Worm (Caenorhabditis elegans) whole organism, L4 larva: ENCODE data around the gene Y54G2A.77.
"Not testable (repeated sequence)": the region's sequence is repeated elsewhere in the genome, so short reads cannot be mapped to it uniquely, and the experiment has no call there.

Source experiments
- D1046.2 ChIP-seq: fragments of 200-800 bp; sonication (Bioruptor generic); IDR thresholded peaks from 2 replicates; pipeline ENCODE4 v1.3.6; 2022; ENCODE audit warnings: missing genetic modification characterization, missing compliant biosample characterization
- F10B5.3 ChIP-seq: sonication (generic microtip); optimal IDR thresholded peaks from 2 replicates; lab custom pipeline; 2016; ENCODE audit warnings: mild to moderate bottlenecking, missing genetic modification characterization, missing compliant biosample characterization
- F26F4.8 ChIP-seq: fragments of 200-800 bp; sonication (Bioruptor generic); conservative IDR thresholded peaks from 2 replicates; pipeline ENCODE4 v1.3.6; 2022; ENCODE audit warnings: missing genetic modification characterization, missing compliant biosample characterization
- T20F7.1 ChIP-seq: fragments of 200-800 bp; sonication (Bioruptor generic); optimal IDR thresholded peaks from 2 replicates; lab custom pipeline; 2018; ENCODE audit warnings: mild to moderate bottlenecking, missing genetic modification characterization, missing compliant biosample characterization
- T26A8.4 ChIP-seq: fragments of 200-800 bp; sonication (Bioruptor generic); IDR thresholded peaks from 2 replicates; pipeline ENCODE4 v1.3.6; 2022; ENCODE audit warnings: missing genetic modification characterization, missing compliant biosample characterization
- Y105C5A.15 ChIP-seq: fragments of 200-800 bp; sonication (Bioruptor generic); IDR thresholded peaks from 2 replicates; pipeline ENCODE4 v1.3.6; 2022; ENCODE audit warnings: missing genetic modification characterization, missing compliant biosample characterization
- ZK546.5 ChIP-seq, 2 experiments: sonication (generic microtip); optimal IDR thresholded peaks; 2 replicates each; lab custom pipeline; 2017; ENCODE audit warnings: missing biosample characterization in 2 of 2, missing genetic modification characterization in 2 of 2
- aha-1 ChIP-seq: fragments of 150-350 bp; peaks from one replicate; lab custom pipeline; 2014; ENCODE audit warnings: missing biosample characterization, missing genetic modification characterization
- ceh-20 ChIP-seq: fragments of 200-800 bp; sonication (Bioruptor generic); IDR thresholded peaks from 2 replicates; pipeline ENCODE4 v1.3.6; 2022; ENCODE audit warnings: missing genetic modification reagents, missing genetic modification characterization, missing compliant biosample characterization
- ceh-28 ChIP-seq: fragments of 150-350 bp; optimal IDR thresholded peaks from 2 replicates; lab custom pipeline; 2014; ENCODE audit warnings: missing biosample characterization, missing genetic modification reagents, missing genetic modification characterization
- ceh-32 ChIP-seq: sonication (generic microtip); optimal IDR thresholded peaks from 2 replicates; lab custom pipeline; 2016; ENCODE audit warnings: mild to moderate bottlenecking, missing genetic modification characterization, missing compliant biosample characterization; ENCODE audit not compliant: poor library complexity
- cey-2 ChIP-seq: sonication (generic microtip); optimal IDR thresholded peaks from 3 replicates; lab custom pipeline; 2017; ENCODE audit warnings: missing genetic modification characterization, mild to moderate bottlenecking, missing compliant biosample characterization, antibody characterized with exemption, borderline replicate concordance; ENCODE audit not compliant: insufficient read depth
- daf-8 ChIP-seq: fragments of 200-800 bp; sonication (Bioruptor generic); IDR thresholded peaks from 2 replicates; pipeline ENCODE4 v1.3.6; 2022; ENCODE audit warnings: missing genetic modification characterization, missing compliant biosample characterization
- dmd-6 ChIP-seq: fragments of 200-800 bp; sonication (Bioruptor generic); IDR thresholded peaks from 2 replicates; pipeline ENCODE4 v1.3.6; 2022; ENCODE audit warnings: missing genetic modification reagents, missing genetic modification characterization, missing compliant biosample characterization
- dmd-8 ChIP-seq: fragments of 200-800 bp; sonication (Bioruptor generic); IDR thresholded peaks from 2 replicates; pipeline ENCODE4 v1.3.6; 2022; ENCODE audit warnings: missing genetic modification characterization, missing compliant biosample characterization
- dpl-1 ChIP-seq: fragments of 150-350 bp; optimal IDR thresholded peaks from 2 replicates; lab custom pipeline; 2014; ENCODE audit warnings: missing biosample characterization, missing genetic modification reagents, missing genetic modification characterization
- dve-1 ChIP-seq: sonication (generic microtip); optimal IDR thresholded peaks from 2 replicates; lab custom pipeline; 2017; ENCODE audit warnings: antibody characterized with exemption, mild to moderate bottlenecking, missing genetic modification characterization, missing compliant biosample characterization; ENCODE audit not compliant: insufficient read depth
- hlh-11 ChIP-seq: fragments of 200-800 bp; sonication (Bioruptor generic); optimal IDR thresholded peaks from 2 replicates; lab custom pipeline; 2018; ENCODE audit warnings: mild to moderate bottlenecking, missing genetic modification characterization, missing compliant biosample characterization
- jun-1 ChIP-seq: fragments of 150-350 bp; optimal IDR thresholded peaks from 2 replicates; lab custom pipeline; 2014; ENCODE audit warnings: missing biosample characterization, missing genetic modification reagents, missing genetic modification characterization
- lim-7 ChIP-seq: fragments of 200-800 bp; sonication (Bioruptor generic); IDR thresholded peaks from 2 replicates; pipeline ENCODE4 v1.3.6; 2022; ENCODE audit warnings: missing genetic modification characterization, missing compliant biosample characterization
- lin-1 ChIP-seq: fragments of 200-800 bp; sonication (Bioruptor generic); IDR thresholded peaks from 2 replicates; pipeline ENCODE4 v1.3.6; 2022; ENCODE audit warnings: missing genetic modification reagents, missing genetic modification characterization, missing compliant biosample characterization
- lin-13 ChIP-seq: fragments of 150-350 bp; optimal IDR thresholded peaks from 2 replicates; lab custom pipeline; 2014; ENCODE audit warnings: missing biosample characterization, missing genetic modification reagents, missing genetic modification characterization
- lin-15B ChIP-seq: fragments of 150-350 bp; sonication (generic microtip); optimal IDR thresholded peaks from 3 replicates; lab custom pipeline; 2014; ENCODE audit warnings: missing biosample characterization, missing genetic modification characterization
- lin-39 ChIP-seq: fragments of 150-350 bp; optimal IDR thresholded peaks from 2 replicates; lab custom pipeline; 2014; ENCODE audit warnings: missing biosample characterization, missing genetic modification reagents, missing genetic modification characterization
- madf-5 ChIP-seq, 2 experiments: fragments of 200-800 bp; sonication (Bioruptor generic); IDR thresholded peaks; 2 replicates each; pipeline ENCODE4 v1.3.6; 2022; ENCODE audit warnings: missing compliant biosample characterization in 2 of 2, missing genetic modification characterization in 2 of 2
- mdt-29 ChIP-seq: fragments of 200-800 bp; sonication (Bioruptor generic); IDR thresholded peaks from 2 replicates; pipeline ENCODE4 v1.3.6; 2022; ENCODE audit warnings: missing genetic modification reagents, missing genetic modification characterization, missing compliant biosample characterization
- mxl-2 ChIP-seq: fragments of 200-800 bp; sonication (Bioruptor generic); conservative IDR thresholded peaks from 2 replicates; pipeline ENCODE4 v1.3.6; 2022; ENCODE audit warnings: missing genetic modification reagents, missing genetic modification characterization, missing compliant biosample characterization
- nhr-102 ChIP-seq: sonication (generic microtip); optimal IDR thresholded peaks from 2 replicates; lab custom pipeline; 2016; ENCODE audit warnings: mild to moderate bottlenecking, missing genetic modification characterization, moderate library complexity, missing compliant biosample characterization
- nhr-111 ChIP-seq: fragments of 200-800 bp; sonication (Bioruptor generic); optimal IDR thresholded peaks from 2 replicates; lab custom pipeline; 2018; ENCODE audit warnings: mild to moderate bottlenecking, missing genetic modification characterization, missing compliant biosample characterization
- nhr-25 ChIP-seq: sonication (generic microtip); optimal IDR thresholded peaks from 2 replicates; lab custom pipeline; 2017; ENCODE audit warnings: missing genetic modification characterization, mild to moderate bottlenecking, missing compliant biosample characterization, antibody characterized with exemption, moderate library complexity, borderline replicate concordance; ENCODE audit not compliant: insufficient read depth
- nhr-28 ChIP-seq: fragments of 150-350 bp; optimal IDR thresholded peaks from 2 replicates; lab custom pipeline; 2014; ENCODE audit warnings: missing biosample characterization, missing genetic modification characterization
- nhr-41 ChIP-seq: fragments of 200-800 bp; sonication (Bioruptor generic); IDR thresholded peaks from 2 replicates; pipeline ENCODE4 v1.3.6; 2022; ENCODE audit warnings: missing genetic modification reagents, missing genetic modification characterization, missing compliant biosample characterization
- pha-4 ChIP-seq, 2 experiments: fragments of 150-350 bp in 1 of 2; fragments of 200-800 bp in 1 of 2; sonication (Bioruptor generic) in 1 of 2; IDR thresholded peaks in 1 of 2; optimal IDR thresholded peaks in 1 of 2; 2 replicates each; pipeline versions ENCODE4 v1.3.6 to Lab custom; 2014 to 2022; ENCODE audit warnings: missing genetic modification characterization in 2 of 2, missing genetic modification reagents in 2 of 2, missing biosample characterization in 1 of 2, missing compliant biosample characterization in 1 of 2
- php-3 ChIP-seq: fragments of 200-800 bp; sonication (Bioruptor generic); IDR thresholded peaks from 2 replicates; pipeline ENCODE4 v1.3.6; 2022; ENCODE audit warnings: missing genetic modification reagents, missing genetic modification characterization, missing compliant biosample characterization
- pqm-1 ChIP-seq: sonication (generic microtip); optimal IDR thresholded peaks from 2 replicates; lab custom pipeline; 2017; ENCODE audit warnings: missing biosample characterization, missing genetic modification characterization
- snpc-1.2 ChIP-seq: fragments of 200-800 bp; sonication (Bioruptor generic); IDR thresholded peaks from 2 replicates; pipeline ENCODE4 v1.3.6; 2022; ENCODE audit warnings: missing genetic modification reagents, missing genetic modification characterization, missing compliant biosample characterization
- tra-1 ChIP-seq: fragments of 200-800 bp; sonication (Bioruptor generic); IDR thresholded peaks from 2 replicates; pipeline ENCODE4 v1.3.6; 2022; ENCODE audit warnings: missing genetic modification reagents, missing genetic modification characterization, missing compliant biosample characterization
- unc-130 ChIP-seq: sonication (generic microtip); optimal IDR thresholded peaks from 2 replicates; lab custom pipeline; 2016; ENCODE audit warnings: missing genetic modification reagents, missing genetic modification characterization, missing compliant biosample characterization
- unc-39 ChIP-seq: sonication (generic microtip); optimal IDR thresholded peaks from 2 replicates; lab custom pipeline; 2017; ENCODE audit warnings: missing biosample characterization, missing genetic modification characterization
- vab-7 ChIP-seq: fragments of 200-800 bp; sonication (Bioruptor generic); IDR thresholded peaks from 2 replicates; pipeline ENCODE4 v1.3.6; 2022; ENCODE audit warnings: missing genetic modification reagents, missing genetic modification characterization, missing compliant biosample characterization
- zfp-2 ChIP-seq: sonication (generic microtip); optimal IDR thresholded peaks from 2 replicates; lab custom pipeline; 2016; ENCODE audit warnings: mild to moderate bottlenecking, missing genetic modification characterization, missing compliant biosample characterization
- zfp-3 ChIP-seq: fragments of 200-800 bp; sonication (Bioruptor generic); conservative IDR thresholded peaks from 2 replicates; pipeline ENCODE4 v1.3.6; 2022; ENCODE audit warnings: missing genetic modification reagents, missing genetic modification characterization, missing compliant biosample characterization
- zip-11 ChIP-seq: fragments of 200-800 bp; sonication (Bioruptor generic); IDR thresholded peaks from 2 replicates; pipeline ENCODE4 v1.3.6; 2022; ENCODE audit warnings: missing genetic modification characterization, missing compliant biosample characterization
- zip-2 ChIP-seq: fragments of 150-350 bp; optimal IDR thresholded peaks from 2 replicates; lab custom pipeline; 2014; ENCODE audit warnings: missing biosample characterization, missing genetic modification characterization
- ztf-11 ChIP-seq: fragments of 150-350 bp; optimal IDR thresholded peaks from 2 replicates; lab custom pipeline; 2014; ENCODE audit warnings: missing biosample characterization, missing genetic modification characterization

The Y54G2A.77 gene

ce11 chrIV:2729957-2730356 is 32.5 kb upstream of the Y54G2A.77 start, which contains the start of gene Y94H6A.2:
Y94H6A.2 (plus strand) TSS chrIV:2730292.
- TF ChIP-seq pqm-1 (tag; lab: Kevin White, UChicago): peak; percentile 47
- no peak for TF ChIP-seq dpl-1 (GFP tag; lab: Kevin White, UChicago)
- no peak for TF ChIP-seq vab-7 (GFP tag; lab: Robert Waterston, UW)
- TF ChIP-seq hlh-11: no peak
- TF ChIP-seq ZK546.5 (tag; optimal IDR thresholded peaks at IDR 0.05; lab: Kevin White, UChicago): no peak
- TF ChIP-seq T20F7.1 (GFP tag; lab: Kevin White, UChicago): peak; percentile 25
- TF ChIP-seq tra-1: no peak
- TF ChIP-seq lin-39 (tag; lab: Kevin White, UChicago): no peak
- TF ChIP-seq nhr-28: peak; percentile 61
- TF ChIP-seq F10B5.3 (tag; lab: Kevin White, UChicago): no peak
- TF ChIP-seq D1046.2 (GFP tag; lab: Robert Waterston, UW): no peak
- no peak for TF ChIP-seq unc-39 (tag; lab: Kevin White, UChicago)
- TF ChIP-seq dmd-6 (GFP tag; lab: Robert Waterston, UW): peak; percentile 37; the same call in 1 of the 2 replicates
- peak; percentile 19 for TF ChIP-seq dve-1
- TF ChIP-seq F26F4.8: no peak
- TF ChIP-seq ceh-32: no peak
- TF ChIP-seq nhr-111 (GFP tag; lab: Kevin White, UChicago): no peak
- TF ChIP-seq zip-2 (tag; lab: Kevin White, UChicago): no peak
- TF ChIP-seq Y105C5A.15 (GFP tag; lab: Robert Waterston, UW): no peak
- TF ChIP-seq zfp-3: no peak

- TF ChIP-seq zfp-3: no peak
- TF ChIP-seq nhr-102 (tag; lab: Kevin White, UChicago): no peak
- TF ChIP-seq dve-1: no peak
- TF ChIP-seq lin-15B (tag; lab: Kevin White, UChicago): no peak
- no peak for TF ChIP-seq cey-2
- no peak for TF ChIP-seq aha-1 (tag; lab: Kevin White, UChicago)
- no peak for TF ChIP-seq lin-13 (GFP tag; lab: Kevin White, UChicago)
- TF ChIP-seq zfp-2: no peak
- no peak for TF ChIP-seq jun-1 (tag; lab: Kevin White, UChicago)
- TF ChIP-seq nhr-41: no peak
- no peak for TF ChIP-seq unc-130
- TF ChIP-seq ztf-11: no peak
- no peak for TF ChIP-seq lin-39 (tag; lab: Kevin White, UChicago)
- no peak for TF ChIP-seq pqm-1 (tag; lab: Kevin White, UChicago)
Observed at ce11 chrIV:2734675-2735074, 27.8 kb upstream of the Y54G2A.77 start.

- peak; percentile 50 for TF ChIP-seq ceh-28 (tag; lab: Kevin White, UChicago)
- no peak for TF ChIP-seq nhr-25 (tag; lab: Kevin White, UChicago)
Observed at ce11 chrIV:2736575-2736974, 25.9 kb upstream of the Y54G2A.77 start.

ce11 chrIV:2738466-2738865 is 24.0 kb upstream of the Y54G2A.77 start:
- TF ChIP-seq zip-11 (GFP tag; lab: Robert Waterston, UW): no peak

- peak; percentile 78 for TF ChIP-seq T26A8.4 (GFP tag; lab: Robert Waterston, UW)
- TF ChIP-seq madf-5 (GFP tag; IDR thresholded peaks at IDR 0.05; lab: Robert Waterston, UW): peak; percentile 90 to 93
- peak; percentile 95 for TF ChIP-seq Y105C5A.15 (GFP tag; lab: Robert Waterston, UW)
- peak; percentile 73; the same call in 1 of the 2 replicates for TF ChIP-seq ceh-20 (GFP tag; lab: Robert Waterston, UW)
- peak; percentile 99 for TF ChIP-seq dmd-8 (GFP tag; lab: Robert Waterston, UW)
- peak; percentile 92 for TF ChIP-seq nhr-41
- peak; percentile 99 for TF ChIP-seq lim-7
- peak; percentile 21; the same call in 1 of the 2 replicates for TF ChIP-seq daf-8 (GFP tag; lab: Robert Waterston, UW)
- peak; percentile 89 for TF ChIP-seq lin-1
- peak; percentile 84 for TF ChIP-seq snpc-1.2 (GFP tag; lab: Robert Waterston, UW)
- peak; percentile 81 for TF ChIP-seq php-3 (GFP tag; lab: Robert Waterston, UW)
- TF ChIP-seq mdt-29: peak; percentile 81
- peak; percentile 81 for TF ChIP-seq mxl-2
- peak; percentile 94 for TF ChIP-seq pha-4 (GFP tag; IDR thresholded peaks at IDR 0.05; lab: Robert Waterston, UW)
- not testable (repeated sequence) for TF ChIP-seq pha-4 (tag; optimal IDR thresholded peaks at IDR 0.05; lab: Kevin White, UChicago)
- peak; percentile 97 for TF ChIP-seq F26F4.8
- TF ChIP-seq D1046.2 (GFP tag; lab: Robert Waterston, UW): peak; percentile 92
Observed at ce11 chrIV:2740035-2740434, 22.4 kb upstream of the Y54G2A.77 start.
